Worm (Caenorhabditis elegans): Measurements from ENCODE around the gene ins-7.

Gene ins-7

DNA sequence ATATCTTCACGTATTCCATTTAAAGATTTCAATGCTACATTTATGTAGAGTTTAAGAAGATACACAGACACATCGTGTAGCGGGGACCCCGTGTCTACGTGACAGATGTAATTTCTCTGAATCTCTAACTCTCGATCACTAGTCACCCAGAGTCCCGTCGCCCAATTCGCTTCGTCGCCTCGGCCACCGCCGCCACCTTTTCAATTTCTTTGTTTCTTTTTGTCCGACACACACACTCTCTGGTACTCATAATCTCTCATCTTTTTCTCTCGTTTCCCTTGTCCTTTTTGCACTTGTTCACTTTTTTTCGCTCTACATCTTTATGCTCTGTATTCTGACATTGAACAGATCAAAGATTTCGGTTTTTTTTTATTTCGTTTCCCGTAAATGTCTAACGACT is 35.8 kb upstream of the ins-7 start (continued):
- TF ChIP-seq tbp1 (GFP tag; optimal IDR thresholded peaks at IDR 0.05) = peak; percentile 18
- TF ChIP-seq pha-4 (tag; optimal IDR thresholded peaks at IDR 0.05) = no peak

ce11 chrIV:9717844-9718243 is 35.2 kb upstream of the ins-7 start:
- TF ChIP-seq F52B5.7 (tag; optimal IDR thresholded peaks at IDR 0.05) = no peak
- no peak for TF ChIP-seq ztf-22 (GFP tag; optimal IDR thresholded peaks at IDR 0.05)
- no peak for TF ChIP-seq efl-1 (GFP tag; optimal IDR thresholded peaks at IDR 0.05)
- TF ChIP-seq bed-1 (GFP tag; IDR thresholded peaks at IDR 0.05) = no peak
- no peak for TF ChIP-seq him-1 (tag; optimal IDR thresholded peaks at IDR 0.05)
- no peak for TF ChIP-seq F55B11.4 (tag; optimal IDR thresholded peaks at IDR 0.05; ENCODE audit: borderline replicate concordance, insufficient read depth)
- no peak for TF ChIP-seq ztf-18 (tag; optimal IDR thresholded peaks at IDR 0.05)
- TF ChIP-seq nfya-2 (GFP tag; IDR thresholded peaks at IDR 0.05) = no peak
- no peak for TF ChIP-seq nhr-179 (tag; optimal IDR thresholded peaks at IDR 0.05)
- no peak for TF ChIP-seq sptf-2 (GFP tag; optimal IDR thresholded peaks at IDR 0.05)
- TF ChIP-seq B0336.3 (GFP tag; IDR thresholded peaks at IDR 0.05) = no peak
- TF ChIP-seq dpff-1 (tag; optimal IDR thresholded peaks at IDR 0.05) = no peak

DNA sequence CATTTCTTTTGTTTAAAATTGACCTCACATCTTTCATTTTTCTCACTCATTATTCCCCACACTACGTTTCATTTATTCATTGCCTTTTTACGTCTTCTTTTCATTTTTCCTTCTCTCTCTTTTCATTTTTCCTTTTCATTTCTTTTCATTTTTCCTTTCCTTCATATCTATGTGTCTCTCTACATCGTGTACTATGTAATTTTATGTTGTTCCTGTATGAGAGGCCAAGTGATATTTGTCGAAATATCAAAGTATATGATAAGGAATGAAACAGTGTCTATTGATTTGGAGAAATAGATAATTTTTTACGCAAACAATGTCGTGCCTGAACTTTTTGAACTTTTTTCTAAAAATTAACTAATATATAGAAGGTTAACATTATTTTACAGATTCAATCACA is 33.8 kb upstream of the ins-7 start:
- peak; percentile 72 for TF ChIP-seq nhr-80 (tag; optimal IDR thresholded peaks at IDR 0.05)
- TF ChIP-seq ceh-40 (GFP tag; IDR thresholded peaks at IDR 0.05) = no peak

- no peak for TF ChIP-seq lsl-1 (GFP tag; optimal IDR thresholded peaks at IDR 0.05)
- TF ChIP-seq ccch-3 (GFP tag; optimal IDR thresholded peaks at IDR 0.05) = no peak
Observed at ce11 chrIV:9714264-9714663, 31.6 kb upstream of the ins-7 start.

DNA sequence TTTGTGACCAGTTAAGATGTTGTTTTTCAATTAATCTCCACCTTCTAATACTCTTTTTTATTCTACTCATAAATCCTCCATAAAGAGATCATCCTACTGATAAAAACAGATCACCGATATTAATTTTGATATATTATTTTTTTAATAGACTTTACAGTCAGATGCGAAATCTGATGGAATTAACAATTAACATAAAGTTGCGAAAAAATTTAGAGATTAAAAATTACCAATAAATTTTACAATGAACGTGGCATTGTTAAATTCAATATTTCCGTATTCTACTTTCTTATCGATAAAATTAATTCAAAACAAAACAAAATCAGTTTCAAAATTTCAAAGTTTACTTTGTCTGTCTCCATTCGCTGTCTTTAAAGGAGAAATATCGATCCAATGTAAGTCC is 30.1 kb upstream of the ins-7 start, which contains the start of gene K01H12.4:
Gene K01H12.4 (plus strand): TSS at position 301 of the 400 bp plus-strand sequence.
- TF ChIP-seq zfh-2 (GFP tag; conservative IDR thresholded peaks at IDR 0.05) (no peak), egrh-3 (GFP tag; IDR thresholded peaks at IDR 0.05) (no peak), snpc-1.1 (tag; optimal IDR thresholded peaks at IDR 0.05; ENCODE audit: insufficient read depth) (no peak), akir-1 (GFP tag; optimal IDR thresholded peaks at IDR 0.05) (no peak), somi-1 (GFP tag; optimal IDR thresholded peaks at IDR 0.05) (no peak), C17E4.6 (GFP tag; IDR thresholded peaks at IDR 0.05) (no peak), Y53G8AR.9 (GFP tag; conservative IDR thresholded peaks at IDR 0.05) (no peak), nfyb-1 (GFP tag; IDR thresholded peaks at IDR 0.05) (no peak)

DNA sequence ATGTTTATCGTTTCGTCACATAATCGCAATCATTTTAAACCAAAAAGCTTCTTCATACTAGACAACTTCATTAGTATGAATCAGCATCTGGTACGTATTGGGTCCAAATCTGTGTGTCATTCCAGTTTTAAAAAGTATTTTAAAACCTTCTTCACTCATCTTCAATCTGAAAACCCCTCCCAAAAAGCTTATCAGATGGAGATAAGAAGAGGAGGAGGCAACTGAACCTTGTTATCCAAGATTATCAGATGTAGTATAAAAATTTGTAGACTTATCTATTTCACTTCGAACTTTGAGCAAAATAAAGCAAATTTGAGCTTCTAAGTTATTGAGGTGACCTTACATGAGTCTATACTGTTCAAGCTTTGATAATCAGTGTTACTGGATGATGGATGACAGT is 27.2 kb upstream of the ins-7 start, which contains the start of gene nhr-38:
Gene nhr-38 (plus strand): TSS at position 301 of the 400 bp plus-strand sequence.
- no peak for TF ChIP-seq lsl-1 (GFP tag; optimal IDR thresholded peaks at IDR 0.05)
- TF ChIP-seq egl-44 (GFP tag; IDR thresholded peaks at IDR 0.05) = no peak
- no peak for TF ChIP-seq ztf-26 (tag; optimal IDR thresholded peaks at IDR 0.05)
- no peak for TF ChIP-seq rcor-1 (GFP tag; IDR thresholded peaks at IDR 0.05)
- TF ChIP-seq F39B2.1 (GFP tag; IDR thresholded peaks at IDR 0.05) = no peak
- no peak for TF ChIP-seq madf-8 (GFP tag; conservative IDR thresholded peaks at IDR 0.05)
- no peak for TF ChIP-seq F37B4.10 (GFP tag; IDR thresholded peaks at IDR 0.05)
- no peak for TF ChIP-seq ceh-27 (GFP tag; optimal IDR thresholded peaks at IDR 0.05)
- no peak for TF ChIP-seq F55B11.4 (tag; optimal IDR thresholded peaks at IDR 0.05; ENCODE audit: borderline replicate concordance, insufficient read depth)
- no peak for TF ChIP-seq snpc-1.1 (tag; optimal IDR thresholded peaks at IDR 0.05; ENCODE audit: insufficient read depth)
- TF ChIP-seq ztf-25 (GFP tag; IDR thresholded peaks at IDR 0.05) = no peak
- TF ChIP-seq lsy-27 (tag; optimal IDR thresholded peaks at IDR 0.05; ENCODE audit: borderline replicate concordance, insufficient read depth) = no peak
- TF ChIP-seq efl-1 (GFP tag; optimal IDR thresholded peaks at IDR 0.05) = no peak
- TF ChIP-seq hmg-1.2 (GFP tag; IDR thresholded peaks at IDR 0.05) = no peak
- TF ChIP-seq F52B5.7 (tag; optimal IDR thresholded peaks at IDR 0.05) = no peak
- no peak for TF ChIP-seq madf-3 (GFP tag; IDR thresholded peaks at IDR 0.05)
- no peak for TF ChIP-seq Y53F4B.3 (GFP tag; IDR thresholded peaks at IDR 0.05)

All from whole organism, young adult.